Worm (Caenorhabditis elegans): Measurements from ENCODE around the gene F09F9.2.
A peak's percentile ranks its signal among the peaks of the same experiment; 100 is the strongest.

Gene F09F9.2

DNA sequence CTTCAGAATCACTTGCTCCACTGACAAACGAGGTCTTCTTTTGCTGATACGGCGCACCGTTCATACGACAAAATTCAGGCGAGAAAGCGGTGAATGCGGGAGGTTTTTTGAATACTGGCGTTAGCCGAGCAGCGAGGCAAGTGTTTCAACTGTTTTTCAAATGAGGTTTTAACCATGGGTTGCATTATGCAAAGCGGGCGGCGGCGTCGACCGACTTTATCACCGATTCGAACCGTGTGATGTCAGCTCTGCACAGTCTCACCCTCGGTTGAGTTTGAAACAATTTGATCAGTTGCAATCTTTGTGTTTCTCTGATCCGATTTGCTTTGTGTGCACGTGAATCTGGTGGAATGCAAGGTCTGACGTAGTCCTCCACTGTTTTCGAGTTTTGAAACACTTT lies 10.8 kb downstream of the F09F9.2 start, which contains the start of gene clh-4:
Gene clh-4, minus strand, starts transcription at position 101 of the 400 bp plus-strand sequence.
- TF ChIP-seq ceh-16 (tag; optimal IDR thresholded peaks at IDR 0.05) (no peak), nhr-77 (tag; optimal IDR thresholded peaks at IDR 0.05) (no peak), fkh-10 (GFP tag; optimal IDR thresholded peaks at IDR 0.05) (no peak), elt-1 (tag; optimal IDR thresholded peaks at IDR 0.05) (no peak), mdl-1 (tag; optimal IDR thresholded peaks at IDR 0.05) (no peak), unc-39 (tag; optimal IDR thresholded peaks at IDR 0.05) (no peak), ZK546.5 (tag; optimal IDR thresholded peaks at IDR 0.05) (no peak)

DNA sequence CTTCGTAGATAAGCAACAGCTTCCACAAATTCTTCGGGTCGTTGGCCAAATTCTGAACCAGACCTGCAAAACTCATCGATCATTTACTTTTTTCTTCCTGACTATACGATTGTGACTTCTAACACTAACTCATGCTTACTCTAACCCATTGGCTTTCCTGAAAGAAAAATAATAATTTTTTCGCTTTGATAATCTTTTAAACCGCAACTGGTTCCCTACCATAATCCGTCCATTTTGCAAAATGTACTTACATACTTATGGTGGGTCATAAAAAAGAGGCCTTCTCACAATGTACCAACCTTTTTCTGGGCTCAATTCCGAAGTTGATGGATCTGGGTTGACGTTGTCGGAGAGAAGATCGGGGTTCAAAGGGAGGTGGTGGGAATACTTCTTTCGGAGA lies 16.3 kb downstream of the F09F9.2 start:
- TF ChIP-seq elt-1 (tag; optimal IDR thresholded peaks at IDR 0.05) (peak; percentile 47), nfya-1 (tag; optimal IDR thresholded peaks at IDR 0.05; ENCODE audit: insufficient read depth) (no peak), lin-39 (tag; optimal IDR thresholded peaks at IDR 0.05) (peak; percentile 3), pqm-1 (tag; optimal IDR thresholded peaks at IDR 0.05) (no peak)

DNA sequence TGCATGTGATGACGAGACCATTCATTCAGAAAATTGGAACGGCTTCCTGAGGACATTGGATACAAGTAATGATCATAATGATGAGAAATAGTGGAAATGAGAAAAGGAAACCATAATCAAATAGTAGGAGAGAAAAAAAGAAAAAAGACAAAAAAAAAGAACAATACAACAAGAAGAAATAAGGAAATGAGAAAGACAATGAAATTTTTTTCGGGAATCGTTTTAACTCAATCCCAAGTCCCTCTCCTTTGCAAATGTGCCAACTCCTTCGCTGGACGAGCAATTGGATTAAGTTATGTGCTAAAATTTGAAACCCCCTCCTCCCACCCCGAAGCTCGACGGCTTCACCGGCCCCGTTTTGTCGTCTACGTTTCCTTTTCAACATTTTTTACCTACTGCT lies 22.3 kb downstream of the F09F9.2 start:
- TF ChIP-seq hmg-11 (tag; optimal IDR thresholded peaks at IDR 0.05) (no peak), fkh-10 (GFP tag; optimal IDR thresholded peaks at IDR 0.05) (peak; percentile 80)

DNA sequence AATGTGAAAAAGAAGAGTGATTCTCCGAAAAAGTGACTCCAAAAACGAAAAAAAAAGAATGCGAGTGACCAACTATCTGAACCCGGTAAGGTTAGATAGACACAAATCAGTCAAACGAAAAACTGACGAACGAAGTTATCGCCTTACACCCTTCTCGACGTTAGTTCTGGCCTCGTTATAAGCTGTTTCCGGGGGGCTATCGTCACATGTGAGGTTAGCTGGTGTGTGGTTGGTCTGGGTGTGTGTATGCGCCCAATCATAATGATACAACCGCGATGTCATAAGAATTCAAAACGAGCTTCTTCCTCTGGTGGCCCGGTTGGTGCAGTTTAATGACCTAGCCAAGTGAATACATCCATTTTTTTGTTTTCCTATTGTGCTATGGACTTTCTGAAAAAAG lies 25.8 kb downstream of the F09F9.2 start:
- peak; percentile 1 for TF ChIP-seq pqm-1 (tag; optimal IDR thresholded peaks at IDR 0.05)
- TF ChIP-seq zag-1 (tag; optimal IDR thresholded peaks at IDR 0.05), result no peak

DNA sequence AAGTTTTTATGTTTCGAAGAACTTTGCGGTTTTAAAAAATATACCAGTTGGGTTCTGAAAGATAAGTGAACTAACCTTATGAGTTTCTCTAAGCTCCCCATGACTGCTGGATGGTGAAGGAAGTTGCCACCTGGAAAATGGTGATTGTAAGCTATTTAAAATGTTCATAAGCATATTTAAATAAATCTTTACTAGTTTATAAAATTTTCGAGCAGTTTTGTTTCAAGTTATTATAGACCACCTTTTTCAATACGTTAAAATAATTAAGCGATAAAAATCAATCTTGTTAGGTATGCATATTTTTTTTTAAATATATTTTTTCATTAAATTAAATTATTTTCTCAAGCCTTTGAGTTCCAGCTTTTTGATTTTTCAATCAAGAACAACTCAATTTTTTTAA lies 32.0 kb downstream of the F09F9.2 start, which contains the start of gene T06F4.1:
Gene T06F4.1, minus strand, starts transcription at position 101 of the 400 bp plus-strand sequence.
- TF ChIP-seq nhr-76 (tag; optimal IDR thresholded peaks at IDR 0.05), result no peak
- TF ChIP-seq ceh-28 (tag; optimal IDR thresholded peaks at IDR 0.05), result no peak
- TF ChIP-seq ama-1 (optimal IDR thresholded peaks at IDR 0.05), result no peak
- no peak for TF ChIP-seq ceh-9 (tag; optimal IDR thresholded peaks at IDR 0.05)
- TF ChIP-seq egl-27 (tag; optimal IDR thresholded peaks at IDR 0.05), result no peak
- no peak for TF ChIP-seq snpc-4 (tag; optimal IDR thresholded peaks at IDR 0.05)
- no peak for TF ChIP-seq pqm-1 (tag; optimal IDR thresholded peaks at IDR 0.05)
- TF ChIP-seq nhr-23 (tag; optimal IDR thresholded peaks at IDR 0.05), result no peak
- TF ChIP-seq ceh-16 (tag; optimal IDR thresholded peaks at IDR 0.05), result no peak

DNA sequence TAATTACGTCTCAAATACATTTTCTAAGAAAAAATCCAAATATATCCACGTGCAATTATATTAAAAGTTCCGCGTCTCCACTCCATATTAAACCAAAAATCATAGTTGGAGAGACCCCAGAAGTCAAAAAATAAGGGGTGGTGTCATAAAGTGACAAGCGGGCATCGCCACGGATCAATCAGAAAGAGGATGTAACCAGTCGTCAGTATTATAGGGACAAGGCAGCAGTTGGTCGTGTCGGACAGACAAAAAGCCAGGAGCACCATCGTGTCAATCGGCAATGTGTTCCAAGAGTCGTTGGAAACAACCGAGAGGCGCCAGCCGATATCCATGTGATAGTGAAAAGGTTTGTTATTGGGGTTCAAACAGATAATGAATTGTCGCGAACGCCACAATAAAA lies 35.3 kb downstream of the F09F9.2 start:
- TF ChIP-seq elt-3 (tag; optimal IDR thresholded peaks at IDR 0.05) (no peak), unc-62 (GFP tag; optimal IDR thresholded peaks at IDR 0.05) (peak; percentile 66)

DNA sequence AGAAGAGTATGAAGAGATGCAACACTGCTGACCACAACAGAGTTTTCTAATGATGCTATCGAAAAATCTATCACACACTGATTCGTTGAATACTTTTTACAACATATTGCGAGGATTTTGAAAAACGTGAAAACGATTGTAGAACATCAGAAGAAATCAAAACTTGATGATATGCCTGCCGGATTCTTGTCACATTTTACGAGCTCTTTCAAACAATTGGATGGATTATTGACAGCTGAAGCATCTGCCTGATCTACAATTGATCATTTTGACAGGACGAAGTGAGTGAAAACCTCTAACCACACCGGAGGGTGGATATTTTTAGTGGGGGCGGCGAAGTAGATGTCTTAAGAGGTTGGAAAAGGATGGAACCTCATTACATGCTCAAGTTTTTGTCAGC lies 38.7 kb downstream of the F09F9.2 start:
- no peak for TF ChIP-seq sea-2 (GFP tag; optimal IDR thresholded peaks at IDR 0.05)
- TF ChIP-seq lsy-12 (tag; optimal IDR thresholded peaks at IDR 0.05), result no peak
- no peak for TF ChIP-seq fos-1 (tag; optimal IDR thresholded peaks at IDR 0.05)
- no peak for TF ChIP-seq nhr-28 (tag; optimal IDR thresholded peaks at IDR 0.05)
- TF ChIP-seq ceh-28 (tag; optimal IDR thresholded peaks at IDR 0.05), result no peak
- TF ChIP-seq nhr-237 (tag; optimal IDR thresholded peaks at IDR 0.05), result no peak
- TF ChIP-seq zag-1 (tag; optimal IDR thresholded peaks at IDR 0.05), result no peak
- TF ChIP-seq elt-2 (tag; optimal IDR thresholded peaks at IDR 0.05), result no peak
- no peak for TF ChIP-seq nhr-25 (tag; optimal IDR thresholded peaks at IDR 0.05)
- TF ChIP-seq nhr-12 (tag; optimal IDR thresholded peaks at IDR 0.05), result no peak
- no peak for TF ChIP-seq nhr-11 (tag; optimal IDR thresholded peaks at IDR 0.05)
- no peak for TF ChIP-seq nhr-67 (tag; optimal IDR thresholded peaks at IDR 0.05)
- TF ChIP-seq elt-3 (tag; optimal IDR thresholded peaks at IDR 0.05), result no peak
- no peak for TF ChIP-seq fkh-10 (GFP tag; optimal IDR thresholded peaks at IDR 0.05)
- TF ChIP-seq snpc-4 (tag; optimal IDR thresholded peaks at IDR 0.05), result no peak
- no peak for TF ChIP-seq mml-1 (tag; optimal IDR thresholded peaks at IDR 0.05)
- no peak for TF ChIP-seq tbx-2 (tag; optimal IDR thresholded peaks at IDR 0.05)
- TF ChIP-seq ceh-82 (tag; optimal IDR thresholded peaks at IDR 0.05), result no peak
